Fruit fly (Drosophila melanogaster) whole organism, embryonic: ENCODE results near the gene CG2854.

Source experiments
- CG10147 ChIP-seq: fragments of 200-800 bp; sonication (Bioruptor generic); optimal IDR thresholded peaks from 2 replicates; lab custom pipeline; 2019; ENCODE audit warnings: missing biosample characterization, mild to moderate bottlenecking, missing genetic modification characterization, moderate library complexity
- CG10543 ChIP-seq: fragments of 200-800 bp; sonication (Bioruptor generic); optimal IDR thresholded peaks from 3 replicates; lab custom pipeline; 2017; ENCODE audit warnings: missing biosample characterization, mild to moderate bottlenecking, missing genetic modification characterization, moderate library complexity
- CG12299 ChIP-seq: fragments of 200-800 bp; sonication (Bioruptor generic); optimal IDR thresholded peaks from 2 replicates; lab custom pipeline; 2018; ENCODE audit warnings: missing biosample characterization, mild to moderate bottlenecking, missing genetic modification characterization
- CG12769 ChIP-seq: fragments of 200-800 bp; sonication (Bioruptor generic); optimal IDR thresholded peaks from 2 replicates; lab custom pipeline; 2019; ENCODE audit warnings: missing biosample characterization, mild to moderate bottlenecking, missing genetic modification characterization, moderate library complexity
- CG13624 ChIP-seq: fragments of 200-800 bp; sonication (Bioruptor generic); optimal IDR thresholded peaks from 2 replicates; lab custom pipeline; 2016; ENCODE audit warnings: missing biosample characterization, missing genetic modification characterization
- CG1602 ChIP-seq: fragments of 200-800 bp; sonication (Bioruptor generic); optimal IDR thresholded peaks from 3 replicates; lab custom pipeline; 2016; ENCODE audit warnings: missing biosample characterization, missing genetic modification characterization
- CG16815 ChIP-seq: fragments of 200-800 bp; sonication (Bioruptor generic); optimal IDR thresholded peaks from 3 replicates; lab custom pipeline; 2017; ENCODE audit warnings: missing biosample characterization, mild to moderate bottlenecking, missing genetic modification characterization
- CG17328 ChIP-seq: fragments of 200-800 bp; sonication (Bioruptor generic); IDR thresholded peaks from 2 replicates; pipeline ENCODE4 v1.3.6; 2022; ENCODE audit warnings: missing biosample characterization, missing genetic modification characterization
- CG18764 ChIP-seq: fragments of 200-800 bp; sonication (Bioruptor generic); optimal IDR thresholded peaks from 3 replicates; lab custom pipeline; 2016; ENCODE audit warnings: missing biosample characterization, missing genetic modification characterization
- CG30403 ChIP-seq: fragments of 200-800 bp; sonication (Bioruptor generic); optimal IDR thresholded peaks from 3 replicates; lab custom pipeline; 2016; ENCODE audit warnings: missing biosample characterization, missing genetic modification characterization
- CG33557 ChIP-seq: fragments of 200-800 bp; sonication (Bioruptor generic); optimal IDR thresholded peaks from 2 replicates; lab custom pipeline; 2019; ENCODE audit warnings: missing biosample characterization, mild to moderate bottlenecking, missing genetic modification characterization, moderate library complexity
- CG34376 ChIP-seq: fragments of 200-800 bp; sonication (Bioruptor generic); optimal IDR thresholded peaks from 2 replicates; lab custom pipeline; 2018; ENCODE audit warnings: missing biosample characterization, mild to moderate bottlenecking, missing genetic modification characterization
- CG4282 ChIP-seq: fragments of 200-800 bp; sonication (Bioruptor generic); optimal IDR thresholded peaks from 2 replicates; lab custom pipeline; 2016; ENCODE audit warnings: missing biosample characterization, missing genetic modification characterization
- CG4820 ChIP-seq: fragments of 200-800 bp; sonication (Bioruptor generic); optimal IDR thresholded peaks from 3 replicates; lab custom pipeline; 2016; ENCODE audit warnings: missing biosample characterization, missing genetic modification characterization
- CG6813 ChIP-seq: fragments of 200-800 bp; sonication (Bioruptor generic); optimal IDR thresholded peaks from 2 replicates; lab custom pipeline; 2017; ENCODE audit warnings: missing biosample characterization, missing genetic modification characterization, mild to moderate bottlenecking, moderate library complexity, missing genetic modification reagents
- CG8388 ChIP-seq: fragments of 200-800 bp; sonication (Bioruptor generic); optimal IDR thresholded peaks from 2 replicates; lab custom pipeline; 2019; ENCODE audit warnings: missing biosample characterization, mild to moderate bottlenecking, missing genetic modification characterization, moderate library complexity
- CG9797 ChIP-seq: fragments of 200-800 bp; sonication (Bioruptor generic); optimal IDR thresholded peaks from 3 replicates; lab custom pipeline; 2018; ENCODE audit warnings: missing biosample characterization, mild to moderate bottlenecking, missing genetic modification characterization
- CTCF ChIP-seq: fragments of 200-800 bp; sonication (Bioruptor generic); optimal IDR thresholded peaks from 2 replicates; lab custom pipeline; 2017; ENCODE audit warnings: missing biosample characterization, mild to moderate bottlenecking, missing genetic modification characterization, moderate library complexity
- Deaf1 ChIP-seq: fragments of 200-800 bp; optimal IDR thresholded peaks from 3 replicates; lab custom pipeline; 2019; ENCODE audit warnings: missing biosample characterization, mild to moderate bottlenecking, missing genetic modification characterization, moderate library complexity
- Doc3 ChIP-seq: fragments of 200-800 bp; sonication (Bioruptor generic); IDR thresholded peaks from 3 replicates; pipeline ENCODE4 v1.3.6; 2022; ENCODE audit warnings: missing biosample characterization, missing genetic modification characterization; ENCODE audit not compliant: partially characterized antibody
- Eip74EF ChIP-seq, 2 experiments: fragments of 200-800 bp in 1 of 2; fragments of >200 bp in 1 of 2; sonication (Bioruptor generic) in 1 of 2; optimal IDR thresholded peaks; 2 replicates each; lab custom pipeline; 2017 to 2019; ENCODE audit warnings: missing biosample characterization in 2 of 2, missing genetic modification characterization in 2 of 2, mild to moderate bottlenecking in 1 of 2, moderate library complexity in 1 of 2
- Ets97D ChIP-seq: fragments of 200-800 bp; sonication (Bioruptor generic); optimal IDR thresholded peaks from 3 replicates; lab custom pipeline; 2016; ENCODE audit warnings: missing biosample characterization, missing genetic modification characterization
- Fer1 ChIP-seq: fragments of 200-800 bp; sonication (Bioruptor generic); optimal IDR thresholded peaks from 2 replicates; lab custom pipeline; 2017; ENCODE audit warnings: missing biosample characterization, mild to moderate bottlenecking, missing genetic modification characterization
- HmgD ChIP-seq: fragments of 200-800 bp; sonication (Bioruptor generic); optimal IDR thresholded peaks from 3 replicates; lab custom pipeline; 2016; ENCODE audit warnings: missing biosample characterization, missing genetic modification characterization
- Hmx ChIP-seq: fragments of 200-800 bp; sonication (Bioruptor generic); optimal IDR thresholded peaks from 2 replicates; lab custom pipeline; 2016; ENCODE audit warnings: missing biosample characterization, missing genetic modification characterization
- Hr51 ChIP-seq, 2 experiments: fragments of 200-800 bp; sonication (Bioruptor generic); optimal IDR thresholded peaks; 2 replicates in 1 of 2; 3 replicates in 1 of 2; lab custom pipeline; 2016 to 2018; ENCODE audit warnings: missing biosample characterization in 2 of 2, missing genetic modification characterization in 2 of 2, mild to moderate bottlenecking in 1 of 2, moderate library complexity in 1 of 2
- Max ChIP-seq: fragments of 200-800 bp; sonication (Bioruptor generic); optimal IDR thresholded peaks from 2 replicates; lab custom pipeline; 2016; ENCODE audit warnings: missing biosample characterization, mild to moderate bottlenecking, missing genetic modification characterization
- NC2β ChIP-seq: fragments of 200-800 bp; sonication (Bioruptor generic); optimal IDR thresholded peaks from 2 replicates; lab custom pipeline; 2016; ENCODE audit warnings: missing biosample characterization, missing genetic modification characterization
- Rfx ChIP-seq: fragments of 200-800 bp; sonication (Bioruptor generic); IDR thresholded peaks from 2 replicates; pipeline ENCODE4 v1.3.6; 2022; ENCODE audit warnings: missing biosample characterization, missing genetic modification characterization
- Six4 ChIP-seq: fragments of 200-800 bp; sonication (Bioruptor generic); optimal IDR thresholded peaks from 2 replicates; lab custom pipeline; 2016; ENCODE audit warnings: missing biosample characterization, missing genetic modification characterization
- Sry-β ChIP-seq: fragments of 200-800 bp; sonication (Bioruptor generic); optimal IDR thresholded peaks from 2 replicates; lab custom pipeline; 2018; ENCODE audit warnings: missing biosample characterization, mild to moderate bottlenecking, missing genetic modification characterization, moderate library complexity
- YL-1 ChIP-seq: fragments of 200-800 bp; sonication (Bioruptor generic); optimal IDR thresholded peaks from 3 replicates; lab custom pipeline; 2017; ENCODE audit warnings: missing biosample characterization, mild to moderate bottlenecking, missing genetic modification characterization
- amos ChIP-seq: fragments of 200-800 bp; sonication (Bioruptor generic); IDR thresholded peaks from 2 replicates; pipeline ENCODE4 v1.3.6; 2022; ENCODE audit warnings: missing biosample characterization, missing genetic modification characterization; ENCODE audit not compliant: partially characterized antibody
- bsh ChIP-seq, 2 experiments: fragments of 200-800 bp; sonication (Bioruptor generic); optimal IDR thresholded peaks; 2 replicates each; lab custom pipeline; 2017 to 2018; ENCODE audit warnings: mild to moderate bottlenecking in 2 of 2, missing biosample characterization in 2 of 2, missing genetic modification characterization in 2 of 2, moderate library complexity in 1 of 2
- caup ChIP-seq: fragments of 200-800 bp; sonication (Bioruptor generic); optimal IDR thresholded peaks from 3 replicates; lab custom pipeline; 2017; ENCODE audit warnings: missing biosample characterization, mild to moderate bottlenecking, missing genetic modification characterization, moderate library complexity; ENCODE audit not compliant: severe bottlenecking
- disco-r ChIP-seq: fragments of 200-800 bp; sonication (Bioruptor generic); optimal IDR thresholded peaks from 2 replicates; lab custom pipeline; 2016; ENCODE audit warnings: missing biosample characterization, missing genetic modification characterization
- en ChIP-seq: fragments of 200-800 bp; sonication (Bioruptor generic); optimal IDR thresholded peaks from 2 replicates; lab custom pipeline; 2016; ENCODE audit warnings: missing biosample characterization, missing genetic modification characterization
- exex ChIP-seq: fragments of 200-800 bp; sonication (Bioruptor generic); optimal IDR thresholded peaks from 4 replicates; lab custom pipeline; 2018; ENCODE audit warnings: missing biosample characterization, mild to moderate bottlenecking, missing genetic modification characterization, moderate library complexity
- hkb ChIP-seq, 2 experiments: fragments of 200-800 bp in 1 of 2; fragments of >200 bp in 1 of 2; sonication (Bioruptor generic) in 1 of 2; IDR thresholded peaks in 1 of 2; optimal IDR thresholded peaks in 1 of 2; 2 replicates each; pipeline versions ENCODE4 v1.3.6 to Lab custom; 2017 to 2022; ENCODE audit warnings: missing biosample characterization in 1 of 2, missing genetic modification characterization in 1 of 2
- lab ChIP-seq: fragments of 200-800 bp; sonication (Bioruptor generic); optimal IDR thresholded peaks from 3 replicates; lab custom pipeline; 2017; ENCODE audit warnings: missing biosample characterization, missing genetic modification characterization, mild to moderate bottlenecking, moderate library complexity, missing genetic modification reagents
- lilli ChIP-seq: fragments of 200-800 bp; sonication (Bioruptor generic); optimal IDR thresholded peaks from 3 replicates; lab custom pipeline; 2016; ENCODE audit warnings: missing biosample characterization, missing genetic modification characterization
- onecut ChIP-seq: fragments of 200-800 bp; sonication (Bioruptor generic); IDR thresholded peaks from 2 replicates; pipeline ENCODE4 v1.3.6; 2022; ENCODE audit warnings: missing biosample characterization, missing genetic modification characterization
- org-1 ChIP-seq: fragments of 200-800 bp; sonication (Bioruptor generic); optimal IDR thresholded peaks from 2 replicates; lab custom pipeline; 2017; ENCODE audit warnings: missing biosample characterization, missing genetic modification characterization
- pita ChIP-seq: fragments of 200-800 bp; sonication (Bioruptor generic); optimal IDR thresholded peaks from 2 replicates; lab custom pipeline; 2017; ENCODE audit warnings: missing biosample characterization, mild to moderate bottlenecking, missing genetic modification characterization
- shn ChIP-seq: fragments of 200-800 bp; sonication (Bioruptor generic); optimal IDR thresholded peaks from 3 replicates; lab custom pipeline; 2016; ENCODE audit warnings: missing biosample characterization, missing genetic modification characterization
- so ChIP-seq: fragments of 200-800 bp; sonication (Bioruptor generic); IDR thresholded peaks from 3 replicates; pipeline ENCODE4 v1.3.6; 2022; ENCODE audit warnings: missing biosample characterization, missing genetic modification characterization
- tgo ChIP-seq: fragments of 200-800 bp; sonication (Bioruptor generic); IDR thresholded peaks from 3 replicates; pipeline ENCODE4 v1.3.6; 2022; ENCODE audit warnings: missing biosample characterization, missing genetic modification characterization
- tx ChIP-seq: fragments of 200-800 bp; sonication (Bioruptor generic); optimal IDR thresholded peaks from 2 replicates; lab custom pipeline; 2016; ENCODE audit warnings: missing biosample characterization, missing genetic modification characterization
- wdn ChIP-seq: fragments of 200-800 bp; sonication (Bioruptor generic); IDR thresholded peaks from 2 replicates; pipeline ENCODE4 v1.3.6; 2022; ENCODE audit warnings: missing biosample characterization, missing genetic modification characterization
- wor ChIP-seq: fragments of 200-800 bp; sonication (Bioruptor generic); IDR thresholded peaks from 2 replicates; pipeline ENCODE4 v1.3.6; 2022; ENCODE audit warnings: missing biosample characterization, missing genetic modification characterization

CG2854 gene

dm6 chrX:2317347-2317832 is 9.5 kb upstream of the CG2854 start (continued):
- TF ChIP-seq CG33557 (GFP tag; lab: Kevin White, UChicago) (no peak), Rfx (GFP tag; lab: Robert Waterston, UW) (no peak), CG30403 (GFP tag; lab: Kevin White, UChicago) (no peak), Ets97D (GFP tag; lab: Kevin White, UChicago) (no peak), CG6813 (GFP tag; lab: Kevin White, UChicago) (peak; percentile 22), HmgD (GFP tag; lab: Kevin White, UChicago) (no peak), NC2β (GFP tag; lab: Kevin White, UChicago) (no peak), Eip74EF (GFP tag; optimal IDR thresholded peaks at IDR 0.05; lab: Kevin White, UChicago) (peak in 1 of 2 experiments; percentile 98), en (GFP tag; lab: Kevin White, UChicago) (no peak), CG16815 (no peak), CG12769 (tag; lab: Kevin White, UChicago) (peak; percentile 64), onecut (GFP tag; lab: Robert Waterston, UW) (peak; percentile 36), wdn (no peak), CG10543 (GFP tag; lab: Kevin White, UChicago) (peak; percentile 11), wor (no peak), Six4 (GFP tag; lab: Kevin White, UChicago) (no peak), CG13624 (no peak), CG9797 (GFP tag; lab: Kevin White, UChicago) (no peak), hkb (optimal IDR thresholded peaks at IDR 0.05; lab: Kevin White, UChicago) (no peak), hkb (GFP tag; IDR thresholded peaks at IDR 0.05; lab: Robert Waterston, UW) (peak; percentile 42), CG4282 (GFP tag; lab: Kevin White, UChicago) (no peak), CG10147 (GFP tag; lab: Kevin White, UChicago) (no peak), Hr51 (GFP tag; optimal IDR thresholded peaks at IDR 0.05; lab: Kevin White, UChicago) (no peak), lab (GFP tag; lab: Kevin White, UChicago) (peak; percentile 15), Hmx (GFP tag; lab: Kevin White, UChicago) (no peak), caup (GFP tag; lab: Kevin White, UChicago) (no peak), shn (GFP tag; lab: Kevin White, UChicago) (no peak), CG17328 (GFP tag; lab: Robert Waterston, UW) (no peak; the same call in 1 of the 2 replicates), tx (GFP tag; lab: Kevin White, UChicago) (no peak), CG8388 (GFP tag; lab: Kevin White, UChicago) (no peak), CTCF (GFP tag; lab: Kevin White, UChicago) (no peak), CG12299 (tag; lab: Kevin White, UChicago) (peak; percentile 3), Deaf1 (tag; lab: Kevin White, UChicago) (peak; percentile 28), Doc3 (GFP tag; lab: Robert Waterston, UW) (no peak), org-1 (GFP tag; lab: Kevin White, UChicago) (no peak), CG18764 (GFP tag; lab: Kevin White, UChicago) (no peak), bsh (GFP tag; optimal IDR thresholded peaks at IDR 0.05; lab: Kevin White, UChicago) (no peak), so (GFP tag; lab: Robert Waterston, UW) (no peak; the same call in 2 of the 3 replicates), Fer1 (GFP tag; lab: Kevin White, UChicago) (peak; percentile 13), disco-r (no peak), amos (GFP tag; lab: Robert Waterston, UW) (no peak), YL-1 (GFP tag; lab: Kevin White, UChicago) (no peak), CG1602 (GFP tag; lab: Kevin White, UChicago) (no peak), CG34376 (GFP tag; lab: Kevin White, UChicago) (peak; percentile 76), pita (GFP tag; lab: Kevin White, UChicago) (no peak), tgo (GFP tag; lab: Robert Waterston, UW) (no peak), Max (GFP tag; lab: Kevin White, UChicago) (no peak), Sry-β (no peak), exex (tag; lab: Kevin White, UChicago) (peak; percentile 2), CG4820 (no peak), lilli (GFP tag; lab: Kevin White, UChicago) (no peak)
